Worm (Caenorhabditis elegans): ENCODE measurements around the gene inf-1.

DNA sequence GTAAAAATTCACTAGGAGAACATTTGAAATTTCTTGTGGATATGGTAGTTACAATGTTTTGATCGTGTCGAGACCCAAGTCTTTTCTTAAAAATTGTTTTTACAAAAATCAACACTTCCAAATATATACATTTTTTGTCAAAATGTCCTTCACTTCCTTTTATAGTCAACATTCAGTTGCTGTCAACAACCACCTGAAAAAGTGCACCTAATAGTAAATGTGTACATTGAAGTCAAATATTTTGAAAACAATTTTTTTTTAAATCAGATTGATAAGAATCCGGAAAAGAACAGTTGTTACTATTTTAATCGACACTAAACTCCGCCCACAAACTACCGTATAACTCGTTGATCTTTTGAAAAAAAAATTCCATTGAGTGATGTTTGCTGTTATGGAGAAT is 34.3 kb upstream of the inf-1 start:
- TF ChIP-seq unc-39 (tag; optimal IDR thresholded peaks at IDR 0.05), result no peak
- no peak for TF ChIP-seq ztf-11 (tag; optimal IDR thresholded peaks at IDR 0.05)
- no peak for TF ChIP-seq nhr-28 (tag; optimal IDR thresholded peaks at IDR 0.05)
- no peak for TF ChIP-seq lin-13 (tag; optimal IDR thresholded peaks at IDR 0.05)
- TF ChIP-seq pha-4 (tag; optimal IDR thresholded peaks at IDR 0.05), result no peak
- no peak for TF ChIP-seq hlh-1 (tag; optimal IDR thresholded peaks at IDR 0.05)
- no peak for TF ChIP-seq tbx-8 (GFP tag; optimal IDR thresholded peaks at IDR 0.05)
- TF ChIP-seq nhr-237 (tag; optimal IDR thresholded peaks at IDR 0.05), result no peak
- TF ChIP-seq elt-3 (tag; optimal IDR thresholded peaks at IDR 0.05), result no peak
- TF ChIP-seq elt-1 (tag; optimal IDR thresholded peaks at IDR 0.05; ENCODE audit: borderline replicate concordance, insufficient read depth), result no peak
- no peak for TF ChIP-seq unc-62 (GFP tag; optimal IDR thresholded peaks at IDR 0.05)
- no peak for TF ChIP-seq lsy-2 (tag; optimal IDR thresholded peaks at IDR 0.05)
- TF ChIP-seq mls-2 (tag; optimal IDR thresholded peaks at IDR 0.05), result no peak
- no peak for TF ChIP-seq nhr-76 (tag; optimal IDR thresholded peaks at IDR 0.05)
